Worm (Caenorhabditis elegans): ENCODE results near the gene tag-307.

ce11 chrIII:7896925-7897324 lies 39.9 kb upstream of the tag-307 start, which contains the start of gene ZK688.10:
- no peak for TF ChIP-seq B0310.2 (tag; optimal IDR thresholded peaks at IDR 0.05)
- TF ChIP-seq scrt-1 (GFP tag; IDR thresholded peaks at IDR 0.05), result no peak
- no peak for TF ChIP-seq hnd-1 (tag; optimal IDR thresholded peaks at IDR 0.05)
- no peak for TF ChIP-seq ama-1 (optimal IDR thresholded peaks at IDR 0.05)
- no peak for TF ChIP-seq flt-1 (GFP tag; IDR thresholded peaks at IDR 0.05)
- TF ChIP-seq pes-1 (GFP tag; IDR thresholded peaks at IDR 0.05), result no peak
